Worm (Caenorhabditis elegans) whole organism, late embryonic: ENCODE measurements around the gene C36C5.12.

ENCODE experiments used
- elt-2 ChIP-seq: sonication (generic microtip); optimal IDR thresholded peaks from 2 replicates; lab custom pipeline; 2016; ENCODE audit warnings: missing genetic modification reagents, missing genetic modification characterization, missing compliant biosample characterization
- pag-3 ChIP-seq: sonication (generic microtip); optimal IDR thresholded peaks from 2 replicates; lab custom pipeline; 2016; ENCODE audit warnings: missing compliant biosample characterization, missing genetic modification characterization, borderline replicate concordance
- pqm-1 ChIP-seq: sonication (generic microtip); optimal IDR thresholded peaks from 2 replicates; lab custom pipeline; 2016; ENCODE audit warnings: missing genetic modification characterization, missing compliant biosample characterization
- sox-4 ChIP-seq: sonication (generic microtip); optimal IDR thresholded peaks from 2 replicates; lab custom pipeline; 2017; ENCODE audit warnings: mild to moderate bottlenecking, missing genetic modification characterization, inconsistent platforms, missing compliant biosample characterization

DNA sequence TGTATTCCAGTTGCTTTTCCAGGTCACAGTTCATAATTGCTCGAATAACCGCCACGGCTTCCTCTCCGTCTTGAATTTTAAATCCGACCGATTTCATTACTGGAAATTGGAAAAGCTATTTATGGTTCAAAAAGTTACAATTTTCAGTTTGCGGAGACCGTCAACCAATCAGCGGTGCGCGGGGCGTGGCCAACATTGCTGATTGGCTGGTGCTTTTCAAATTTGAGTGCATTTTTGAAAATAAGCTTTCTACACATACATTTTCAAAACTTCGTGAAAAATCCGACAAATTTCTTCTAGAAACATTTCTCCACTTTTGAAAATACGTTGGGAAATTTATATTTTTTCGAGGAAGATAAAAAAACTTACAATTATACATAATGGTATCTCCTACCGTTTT is 36.7 kb upstream of the C36C5.12 start:
- TF ChIP-seq pag-3 = no peak
- TF ChIP-seq pqm-1 (tag; lab: Kevin White, UChicago) = no peak
- no peak for TF ChIP-seq sox-4 (tag; lab: Kevin White, UChicago)
- no peak for TF ChIP-seq elt-2
